Worm (Caenorhabditis elegans) whole organism, L4/young adult: ENCODE data around the gene mtre-1.

Source experiments
- W03F9.2 ChIP-seq: fragments of 150-350 bp; optimal IDR thresholded peaks from 2 replicates; lab custom pipeline; 2014; ENCODE audit warnings: missing biosample characterization, missing genetic modification characterization
- dao-5 ChIP-seq: sonication (generic microtip); optimal IDR thresholded peaks from 2 replicates; lab custom pipeline; 2016; ENCODE audit warnings: missing genotype, missing genetic modification characterization, moderate library complexity, missing compliant biosample characterization
- him-1 ChIP-seq: sonication (generic microtip); optimal IDR thresholded peaks from 2 replicates; lab custom pipeline; 2016; ENCODE audit warnings: missing genotype, missing genetic modification reagents, missing genetic modification characterization, missing compliant biosample characterization

ce11 chrII:8008334-8008733 is 42.0 kb downstream of the mtre-1 start, which contains the start of gene glna-2:
- TF ChIP-seq dao-5 (tag; lab: Kevin White, UChicago) = no peak
- TF ChIP-seq him-1 (tag; lab: Kevin White, UChicago) = no peak
- TF ChIP-seq W03F9.2 (tag; lab: Kevin White, UChicago) = no peak
